Fruit fly (Drosophila melanogaster): ENCODE results near the gene CG32712.

DNA sequence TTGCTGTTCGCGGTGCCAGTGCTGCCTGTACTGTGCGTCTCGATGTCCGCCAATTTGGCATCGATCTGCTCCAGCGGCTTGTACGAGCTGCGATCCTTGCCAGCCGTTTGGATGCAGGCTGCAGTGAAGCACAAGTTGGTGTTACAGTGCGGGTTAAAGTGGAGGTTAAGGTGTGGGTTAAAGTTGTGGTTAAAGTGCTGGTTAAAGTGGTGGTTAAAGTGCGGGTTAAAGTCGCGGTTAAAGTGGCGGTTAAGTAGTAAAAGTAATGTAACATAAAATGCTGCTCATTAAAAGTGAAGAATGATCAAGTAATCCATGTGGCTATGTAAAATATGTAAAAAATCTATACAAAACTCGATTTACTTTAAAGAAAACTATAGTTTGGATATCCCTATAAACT is 18.6 kb upstream of the CG32712 start:
- TF ChIP-seq ttk (optimal IDR thresholded peaks at IDR 0.05): no peak
- TF ChIP-seq psq (optimal IDR thresholded peaks at IDR 0.05): no peak

Measured in Kc167 (cell line).